Fruit fly (Drosophila melanogaster): Measurements from ENCODE around the gene Gnf1.

- TF ChIP-seq psq (optimal IDR thresholded peaks at IDR 0.05), result no peak
- no peak for TF ChIP-seq Sin3A (optimal IDR thresholded peaks at IDR 0.05)
- TF ChIP-seq h (optimal IDR thresholded peaks at IDR 0.05), result no peak
- TF ChIP-seq ttk (optimal IDR thresholded peaks at IDR 0.05), result no peak
- TF ChIP-seq Myc (optimal IDR thresholded peaks at IDR 0.05), result no peak
- no peak for TF ChIP-seq insv (optimal IDR thresholded peaks at IDR 0.05)
These were observed at the start of gene Gnf1 for dm6 chr3R:4905764-4906626.

Data from Kc167 (cell line).